Fruit fly (Drosophila melanogaster) whole organism, adult: ENCODE data around the gene sog.
A peak's percentile ranks its signal among the peaks of the same experiment; 100 is the strongest.

Source experiments
- CG11617 ChIP-seq: fragments of 200-800 bp; sonication (Bioruptor generic); optimal IDR thresholded peaks from 2 replicates; lab custom pipeline; 2017; ENCODE audit warnings: mild to moderate bottlenecking, missing biosample characterization, missing genetic modification reagents, missing genetic modification characterization
- CG12768 ChIP-seq: fragments of 200-800 bp; sonication (Bioruptor generic); optimal IDR thresholded peaks from 2 replicates; lab custom pipeline; 2017; ENCODE audit warnings: missing biosample characterization, missing genetic modification characterization, mild to moderate bottlenecking, moderate library complexity, missing genetic modification reagents
- CG14711 ChIP-seq: fragments of 200-800 bp; sonication (Bioruptor generic); optimal IDR thresholded peaks from 2 replicates; lab custom pipeline; 2018; ENCODE audit warnings: missing biosample characterization, mild to moderate bottlenecking, missing genetic modification characterization, moderate library complexity
- CG1620 ChIP-seq: fragments of 200-800 bp; sonication (Bioruptor generic); optimal IDR thresholded peaks from 2 replicates; lab custom pipeline; 2016; ENCODE audit warnings: missing biosample characterization, missing genetic modification characterization
- CG33017 ChIP-seq: fragments of 200-800 bp; sonication (Bioruptor generic); optimal IDR thresholded peaks from 2 replicates; lab custom pipeline; 2018; ENCODE audit warnings: missing biosample characterization, mild to moderate bottlenecking, missing genetic modification characterization, moderate library complexity
- CG5204 ChIP-seq: fragments of 200-800 bp; sonication (Bioruptor generic); optimal IDR thresholded peaks from 2 replicates; lab custom pipeline; 2016; ENCODE audit warnings: missing biosample characterization, missing genetic modification characterization
- CG7045 ChIP-seq: fragments of 200-800 bp; sonication (Bioruptor generic); optimal IDR thresholded peaks from 2 replicates; lab custom pipeline; 2017; ENCODE audit warnings: missing biosample characterization, mild to moderate bottlenecking, missing genetic modification characterization
- CG7101 ChIP-seq: fragments of 200-800 bp; sonication (Bioruptor generic); optimal IDR thresholded peaks from 2 replicates; lab custom pipeline; 2018; ENCODE audit warnings: missing biosample characterization, mild to moderate bottlenecking, missing genetic modification characterization, moderate library complexity
- Clk ChIP-seq: fragments of 200-800 bp; sonication (Bioruptor generic); optimal IDR thresholded peaks from 2 replicates; lab custom pipeline; 2017; ENCODE audit warnings: missing biosample characterization, missing genetic modification characterization
- Crg-1 ChIP-seq: fragments of 200-800 bp; sonication (Bioruptor generic); optimal IDR thresholded peaks from 2 replicates; lab custom pipeline; 2016; ENCODE audit warnings: missing biosample characterization, missing genetic modification characterization
- Hr96 ChIP-seq: fragments of 200-800 bp; sonication (Bioruptor generic); optimal IDR thresholded peaks from 2 replicates; lab custom pipeline; 2016; ENCODE audit warnings: missing biosample characterization, missing genetic modification characterization
- Mnt ChIP-seq: fragments of 200-800 bp; sonication (Bioruptor generic); optimal IDR thresholded peaks from 2 replicates; lab custom pipeline; 2016; ENCODE audit warnings: missing biosample characterization, mild to moderate bottlenecking, missing genetic modification characterization
- bab1 ChIP-seq: fragments of 200-800 bp; sonication (Bioruptor generic); optimal IDR thresholded peaks from 3 replicates; lab custom pipeline; 2019; ENCODE audit warnings: missing biosample characterization, mild to moderate bottlenecking, missing genetic modification characterization, moderate library complexity
- cic ChIP-seq: fragments of 200-800 bp; sonication (Bioruptor generic); optimal IDR thresholded peaks from 2 replicates; lab custom pipeline; 2017; ENCODE audit warnings: missing biosample characterization, mild to moderate bottlenecking, missing genetic modification characterization, moderate library complexity
- cnc ChIP-seq, 2 experiments: fragments of >200 bp; optimal IDR thresholded peaks; 2 replicates each; lab custom pipeline; 2017
- kay ChIP-seq: fragments of 200-800 bp; sonication (Bioruptor generic); peaks from one replicate; lab custom pipeline; 2016; ENCODE audit warnings: missing biosample characterization, missing genetic modification characterization, borderline replicate concordance
- ovo ChIP-seq: fragments of 200-800 bp; sonication (Bioruptor generic); optimal IDR thresholded peaks from 2 replicates; lab custom pipeline; 2016; ENCODE audit warnings: missing biosample characterization, missing genetic modification characterization
- pad ChIP-seq: fragments of 200-800 bp; sonication (Bioruptor generic); optimal IDR thresholded peaks from 3 replicates; lab custom pipeline; 2017; ENCODE audit warnings: missing biosample characterization, missing genetic modification characterization, mild to moderate bottlenecking, moderate library complexity, missing genetic modification reagents
- tj ChIP-seq: fragments of 200-800 bp; sonication (Bioruptor generic); optimal IDR thresholded peaks from 3 replicates; lab custom pipeline; 2017; ENCODE audit warnings: missing biosample characterization, mild to moderate bottlenecking, missing genetic modification characterization, moderate library complexity
- toe ChIP-seq: fragments of 200-800 bp; sonication (Bioruptor generic); optimal IDR thresholded peaks from 2 replicates; lab custom pipeline; 2016; ENCODE audit warnings: missing biosample characterization, missing genetic modification characterization

Gene sog

DNA sequence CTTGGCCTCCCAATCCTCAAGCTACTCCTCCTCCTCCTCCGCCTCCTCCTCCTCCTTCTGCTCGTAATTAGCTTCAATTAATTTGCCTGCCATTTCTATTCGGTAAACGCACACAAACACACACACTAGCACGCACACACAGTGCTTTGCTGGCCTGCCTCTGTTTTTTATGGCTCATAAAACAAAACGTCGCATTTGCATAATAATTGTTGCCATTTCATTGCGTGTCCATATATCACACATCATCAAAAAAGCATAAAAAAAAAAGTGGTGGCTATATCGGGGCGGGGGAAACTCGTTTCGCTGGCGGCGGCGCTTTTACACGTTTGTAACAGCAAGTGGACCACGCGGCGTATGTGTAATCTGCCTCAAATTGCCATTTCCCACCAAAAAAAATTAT is 18.3 kb upstream of the sog start:
- TF ChIP-seq pad (no peak), Clk (GFP tag; lab: Kevin White, UChicago) (no peak), cnc (optimal IDR thresholded peaks at IDR 0.05; lab: Kevin White, UChicago) (no peak), kay (no peak), toe (GFP tag; lab: Kevin White, UChicago) (no peak), Crg-1 (GFP tag; lab: Kevin White, UChicago) (no peak), CG12768 (GFP tag; lab: Kevin White, UChicago) (no peak), cic (no peak), tj (GFP tag; lab: Kevin White, UChicago) (no peak), Hr96 (GFP tag; lab: Kevin White, UChicago) (no peak), CG14711 (no peak), Mnt (GFP tag; lab: Kevin White, UChicago) (no peak), CG7101 (tag; lab: Kevin White, UChicago) (no peak), CG5204 (GFP tag; lab: Kevin White, UChicago) (no peak), CG11617 (GFP tag; lab: Kevin White, UChicago) (no peak), CG1620 (GFP tag; lab: Kevin White, UChicago) (no peak), bab1 (GFP tag; lab: Kevin White, UChicago) (no peak), CG7045 (GFP tag; lab: Kevin White, UChicago) (no peak), ovo (GFP tag; lab: Kevin White, UChicago) (no peak), CG33017 (tag; lab: Kevin White, UChicago) (no peak)

DNA sequence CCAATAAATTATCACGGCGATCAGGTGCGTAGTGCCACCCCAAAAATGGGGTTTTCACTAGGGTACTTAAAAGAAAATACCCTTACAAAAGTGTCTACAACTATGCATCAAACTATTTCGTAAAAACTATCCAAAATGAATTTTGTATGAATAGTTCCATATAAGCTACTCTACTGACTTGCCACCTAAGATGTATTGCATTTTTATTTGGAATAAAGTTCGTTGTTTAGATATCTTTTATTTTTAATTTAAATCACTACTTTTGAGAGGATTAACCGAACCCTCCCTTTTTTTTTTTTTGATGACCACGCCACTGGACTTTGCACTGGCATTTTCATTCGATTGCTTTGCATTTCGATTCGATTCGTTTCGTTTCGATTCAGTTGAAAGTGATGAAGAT is 16.3 kb upstream of the sog start:
- TF ChIP-seq CG12768 (GFP tag; lab: Kevin White, UChicago) (no peak), Hr96 (GFP tag; lab: Kevin White, UChicago) (no peak), CG14711 (no peak), Crg-1 (GFP tag; lab: Kevin White, UChicago) (no peak), CG33017 (tag; lab: Kevin White, UChicago) (no peak), ovo (GFP tag; lab: Kevin White, UChicago) (no peak), kay (no peak), bab1 (GFP tag; lab: Kevin White, UChicago) (no peak), Mnt (GFP tag; lab: Kevin White, UChicago) (no peak), CG7101 (tag; lab: Kevin White, UChicago) (no peak)

DNA sequence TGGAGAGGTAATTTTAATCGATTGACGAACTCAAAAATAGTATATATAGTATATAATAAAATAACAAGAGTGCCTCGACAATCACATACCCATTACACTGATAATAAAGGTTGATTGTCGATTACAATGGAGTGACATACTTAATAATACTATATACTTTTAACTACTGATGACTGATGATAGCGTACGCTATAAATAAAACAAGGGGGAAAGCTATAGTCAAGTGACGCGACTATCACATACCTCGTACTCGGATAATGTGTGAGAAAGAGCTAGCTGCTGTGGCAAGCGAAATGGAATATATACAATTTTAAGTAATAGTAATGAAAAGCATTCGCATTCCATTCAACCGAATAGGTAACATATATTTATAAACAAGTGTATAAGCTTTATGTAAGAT is 14.9 kb upstream of the sog start:
- TF ChIP-seq CG11617 (GFP tag; lab: Kevin White, UChicago) (no peak), CG7101 (tag; lab: Kevin White, UChicago) (no peak), Clk (GFP tag; lab: Kevin White, UChicago) (no peak), kay (no peak), cnc (optimal IDR thresholded peaks at IDR 0.05; lab: Kevin White, UChicago) (no peak)

DNA sequence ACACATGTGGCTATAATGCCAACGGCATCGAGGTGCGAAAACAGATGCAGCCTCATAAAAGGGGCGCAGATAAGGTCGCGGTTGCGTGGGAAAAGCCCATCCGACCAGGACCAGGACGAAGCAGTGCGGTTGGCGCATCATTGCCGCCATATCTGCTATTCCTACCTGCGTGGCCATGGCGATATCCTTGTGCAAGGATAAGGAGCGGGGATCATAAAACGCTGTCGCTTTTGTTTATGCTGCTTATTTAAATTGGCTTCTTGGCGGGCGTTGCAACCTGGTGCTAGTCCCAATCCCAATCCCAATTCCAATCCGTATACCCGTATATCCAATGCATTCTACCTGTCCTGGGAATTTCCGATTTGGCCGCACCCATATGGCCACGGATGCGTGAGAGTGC is 13.6 kb upstream of the sog start:
- TF ChIP-seq CG11617 (GFP tag; lab: Kevin White, UChicago) = no peak
- TF ChIP-seq CG5204 (GFP tag; lab: Kevin White, UChicago) = no peak
- TF ChIP-seq pad = no peak
- TF ChIP-seq CG33017 (tag; lab: Kevin White, UChicago) = no peak
- TF ChIP-seq bab1 (GFP tag; lab: Kevin White, UChicago) = no peak
- TF ChIP-seq CG12768 (GFP tag; lab: Kevin White, UChicago) = no peak
- TF ChIP-seq tj (GFP tag; lab: Kevin White, UChicago) = no peak
- TF ChIP-seq cic = no peak
- no peak for TF ChIP-seq CG7045 (GFP tag; lab: Kevin White, UChicago)

DNA sequence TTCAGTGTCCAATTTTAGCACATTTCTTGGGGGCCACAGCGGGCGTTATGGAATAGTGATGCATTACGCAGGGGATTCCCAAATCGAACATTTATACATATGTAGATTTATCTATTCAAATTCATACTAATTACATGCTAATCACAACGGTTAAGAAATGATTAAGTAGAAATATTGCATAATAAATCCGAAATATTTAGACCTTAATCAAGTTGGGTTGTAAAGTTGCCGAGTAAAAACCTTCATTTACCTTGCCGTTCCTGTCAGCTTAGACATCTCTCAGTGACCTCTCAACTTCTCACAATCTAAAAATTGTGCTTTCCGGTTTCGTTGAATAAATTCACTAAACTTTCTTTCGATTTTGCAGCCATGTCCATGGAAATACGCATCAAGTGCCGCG is 10.7 kb upstream of the sog start, which contains the start of gene CG8117:
CG8117 (plus strand) TSS at position 301 of the 400 bp plus-strand sequence.
- TF ChIP-seq CG11617 (GFP tag; lab: Kevin White, UChicago) = no peak
- TF ChIP-seq Hr96 (GFP tag; lab: Kevin White, UChicago) = no peak
- no peak for TF ChIP-seq CG14711
- no peak for TF ChIP-seq CG33017 (tag; lab: Kevin White, UChicago)
- TF ChIP-seq cnc (optimal IDR thresholded peaks at IDR 0.05; lab: Kevin White, UChicago) = no peak
- no peak for TF ChIP-seq toe (GFP tag; lab: Kevin White, UChicago)
- TF ChIP-seq cic = no peak
- TF ChIP-seq CG1620 (GFP tag; lab: Kevin White, UChicago) = no peak

DNA sequence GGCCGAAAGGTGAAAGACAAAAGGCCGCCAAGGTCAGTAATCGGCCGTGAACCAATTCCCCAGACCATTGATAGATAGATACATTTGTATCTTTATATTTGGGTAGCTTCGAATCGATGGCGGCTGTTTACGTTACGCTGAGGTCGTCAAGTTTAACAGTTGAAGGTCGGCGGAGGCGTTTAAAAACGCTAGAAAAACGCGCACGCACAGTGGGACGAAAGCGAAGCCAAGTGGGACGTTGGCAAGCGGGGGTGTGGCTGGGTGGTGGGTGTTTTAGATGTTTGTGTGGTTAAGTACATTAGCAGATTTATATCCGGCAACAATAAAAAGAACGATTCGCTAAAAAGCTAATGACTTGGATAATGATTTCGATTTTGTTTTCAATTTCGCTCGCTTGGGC is 10.0 kb upstream of the sog start:
- TF ChIP-seq CG1620 (GFP tag; lab: Kevin White, UChicago) (no peak), CG33017 (tag; lab: Kevin White, UChicago) (no peak), CG14711 (no peak), CG7045 (GFP tag; lab: Kevin White, UChicago) (no peak), bab1 (GFP tag; lab: Kevin White, UChicago) (no peak), tj (GFP tag; lab: Kevin White, UChicago) (no peak)

DNA sequence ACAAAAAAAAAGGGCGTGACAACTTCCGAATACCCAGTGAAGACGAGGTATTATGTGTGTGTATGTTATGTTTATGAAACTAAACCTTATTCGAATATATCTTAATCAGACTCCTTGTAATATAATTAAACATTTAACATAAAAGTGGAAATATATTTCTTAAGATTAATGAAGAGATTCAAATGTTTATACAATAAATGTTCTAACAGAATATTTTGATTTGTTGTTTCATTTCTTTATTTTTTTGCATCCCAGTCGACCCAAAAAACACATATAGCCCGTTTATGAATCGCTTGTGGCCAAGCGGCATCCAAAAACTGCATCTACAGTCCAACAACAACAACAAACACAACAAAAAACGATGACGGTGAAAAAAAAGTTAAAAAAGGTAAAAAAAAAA is 8.8 kb upstream of the sog start:
- TF ChIP-seq Clk (GFP tag; lab: Kevin White, UChicago) = no peak
- TF ChIP-seq toe (GFP tag; lab: Kevin White, UChicago) = no peak
- no peak for TF ChIP-seq CG33017 (tag; lab: Kevin White, UChicago)
- TF ChIP-seq pad = no peak
- TF ChIP-seq CG7101 (tag; lab: Kevin White, UChicago) = no peak
- no peak for TF ChIP-seq CG7045 (GFP tag; lab: Kevin White, UChicago)
- TF ChIP-seq cnc (optimal IDR thresholded peaks at IDR 0.05; lab: Kevin White, UChicago) = no peak
- peak; percentile 15 for TF ChIP-seq tj (GFP tag; lab: Kevin White, UChicago)
